Fruit fly (Drosophila melanogaster): ENCODE data around the gene Arf1.
A peak's percentile ranks its signal among the peaks of the same experiment; 100 is the strongest.

The Arf1 gene

DNA sequence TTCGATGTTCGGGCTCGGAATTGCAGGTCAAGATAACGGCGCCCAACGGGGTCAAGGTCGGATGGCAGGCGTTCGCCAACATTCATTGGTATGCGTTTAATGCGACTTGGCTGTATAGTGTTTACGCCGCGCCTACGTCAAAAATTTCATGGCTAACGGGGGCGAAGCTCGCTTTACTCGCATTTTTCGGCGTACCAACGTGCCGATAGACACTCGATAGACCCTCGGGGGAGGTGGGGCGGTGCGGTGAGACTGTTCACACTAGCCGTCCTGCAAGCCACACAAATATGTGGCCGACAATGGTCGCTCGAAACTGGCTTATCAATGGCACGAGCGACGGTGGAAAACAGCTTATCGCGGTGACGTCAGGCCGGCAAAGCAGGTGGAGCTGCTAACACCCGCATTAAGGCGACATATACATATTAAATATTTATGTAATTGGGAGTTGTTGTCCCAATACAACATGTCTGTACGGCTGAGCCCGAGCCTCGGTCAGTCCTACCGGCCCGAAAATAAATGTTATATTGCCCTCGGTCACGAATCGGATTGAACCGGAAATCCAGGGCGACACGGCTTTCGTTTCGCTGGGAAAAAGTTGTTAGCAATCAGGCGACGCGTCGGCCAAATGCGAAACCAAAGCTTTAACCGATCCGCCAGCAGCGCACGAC is 16.7 kb upstream of the Arf1 start (continued):
- TF ChIP-seq Xbp1 (GFP tag; optimal IDR thresholded peaks at IDR 0.05) (no peak), CG16863 (GFP tag; optimal IDR thresholded peaks at IDR 0.05) (no peak), Usf (GFP tag; optimal IDR thresholded peaks at IDR 0.05) (no peak), corto (GFP tag; optimal IDR thresholded peaks at IDR 0.05) (no peak), CG14050 (GFP tag; IDR thresholded peaks at IDR 0.05) (no peak), slp2 (GFP tag; optimal IDR thresholded peaks at IDR 0.05) (no peak), CG10543 (GFP tag; optimal IDR thresholded peaks at IDR 0.05) (peak; percentile 71), CG12236 (GFP tag; optimal IDR thresholded peaks at IDR 0.05) (no peak), maf-S (GFP tag; optimal IDR thresholded peaks at IDR 0.05) (no peak), caup (GFP tag; optimal IDR thresholded peaks at IDR 0.05; ENCODE audit: severe bottlenecking) (no peak), pum (GFP tag; optimal IDR thresholded peaks at IDR 0.05) (no peak), MTF-1 (GFP tag; optimal IDR thresholded peaks at IDR 0.05; ENCODE audit: borderline replicate concordance) (no peak), ab (GFP tag; optimal IDR thresholded peaks at IDR 0.05) (no peak), esg (GFP tag; conservative IDR thresholded peaks at IDR 0.05) (no peak), CG13894 (tag; optimal IDR thresholded peaks at IDR 0.05) (no peak), pan (optimal IDR thresholded peaks at IDR 0.05) (no peak), pan (GFP tag; optimal IDR thresholded peaks at IDR 0.05 in 1 of 2, IDR thresholded peaks at IDR 0.05 in 1 of 2) (no peak), kni (GFP tag; optimal IDR thresholded peaks at IDR 0.05) (peak; percentile 61), Antp (GFP tag; optimal IDR thresholded peaks at IDR 0.05) (no peak), pb (GFP tag; optimal IDR thresholded peaks at IDR 0.05) (no peak), danr (GFP tag; IDR thresholded peaks at IDR 0.05) (no peak), chn (GFP tag; optimal IDR thresholded peaks at IDR 0.05) (no peak), CG18619 (GFP tag; optimal IDR thresholded peaks at IDR 0.05) (no peak), CG9727 (GFP tag; optimal IDR thresholded peaks at IDR 0.05) (no peak), ftz-f1 (GFP tag; optimal IDR thresholded peaks at IDR 0.05) (no peak), CG9932 (GFP tag; IDR thresholded peaks at IDR 0.05) (no peak), CG4328 (GFP tag; optimal IDR thresholded peaks at IDR 0.05) (no peak), CG30431 (GFP tag; optimal IDR thresholded peaks at IDR 0.05) (no peak), crc (GFP tag; optimal IDR thresholded peaks at IDR 0.05) (no peak), CG15479 (GFP tag; optimal IDR thresholded peaks at IDR 0.05) (no peak), fd64A (GFP tag; optimal IDR thresholded peaks at IDR 0.05) (no peak), knrl (GFP tag; IDR thresholded peaks at IDR 0.05; ENCODE audit: partially characterized antibody) (no peak), repo (GFP tag; optimal IDR thresholded peaks at IDR 0.05) (no peak), BtbVII (GFP tag; optimal IDR thresholded peaks at IDR 0.05) (peak; percentile 22), CG6854 (GFP tag; optimal IDR thresholded peaks at IDR 0.05) (no peak), CG17802 (tag; optimal IDR thresholded peaks at IDR 0.05) (peak; percentile 30), zf30C (GFP tag; optimal IDR thresholded peaks at IDR 0.05) (no peak), unc-4 (GFP tag; IDR thresholded peaks at IDR 0.05; ENCODE audit: partially characterized antibody) (no peak), Atf3 (GFP tag; optimal IDR thresholded peaks at IDR 0.05) (no peak), cg (GFP tag; optimal IDR thresholded peaks at IDR 0.05) (no peak), eyg (GFP tag; optimal IDR thresholded peaks at IDR 0.05) (no peak), CG6272 (GFP tag; IDR thresholded peaks at IDR 0.05) (no peak), sr (GFP tag; IDR thresholded peaks at IDR 0.05) (peak; percentile 54; the same call in 2 of the 3 replicates), nerfin-2 (GFP tag; IDR thresholded peaks at IDR 0.05; ENCODE audit: partially characterized antibody) (no peak), sens-2 (GFP tag; IDR thresholded peaks at IDR 0.05) (no peak), vvl (GFP tag; IDR thresholded peaks at IDR 0.05) (peak; percentile 47), CG12391 (tag; optimal IDR thresholded peaks at IDR 0.05) (no peak), CG15696 (tag; optimal IDR thresholded peaks at IDR 0.05) (no peak), HLH4C (GFP tag; IDR thresholded peaks at IDR 0.05; ENCODE audit: partially characterized antibody) (no peak), CG17612 (GFP tag; IDR thresholded peaks at IDR 0.05) (no peak)

All from whole organism, embryonic.